Fruit fly (Drosophila melanogaster): ENCODE results near the gene Nmdmc.

Gene Nmdmc

dm6 chr3R:9054442-9055118, 4.2 kb upstream of the Nmdmc start:
- TF ChIP-seq CG2129 (GFP tag; IDR thresholded peaks at IDR 0.05; ENCODE audit: partially characterized antibody) (no peak), lov (optimal IDR thresholded peaks at IDR 0.05) (no peak), lov (GFP tag; IDR thresholded peaks at IDR 0.05) (no peak), Dp (GFP tag; optimal IDR thresholded peaks at IDR 0.05) (no peak), ind (GFP tag; optimal IDR thresholded peaks at IDR 0.05) (peak; percentile 61), CG3847 (GFP tag; IDR thresholded peaks at IDR 0.05) (no peak), CoRest (tag; optimal IDR thresholded peaks at IDR 0.05) (peak; percentile 51), Ssrp (tag; optimal IDR thresholded peaks at IDR 0.05) (peak; percentile 56), ci (GFP tag; IDR thresholded peaks at IDR 0.05) (no peak), ATbp (GFP tag; optimal IDR thresholded peaks at IDR 0.05) (peak; percentile 76), Oli (tag; optimal IDR thresholded peaks at IDR 0.05) (peak; percentile 50), BEAF-32 (GFP tag; optimal IDR thresholded peaks at IDR 0.05) (no peak), nerfin-2 (GFP tag; IDR thresholded peaks at IDR 0.05; ENCODE audit: partially characterized antibody) (no peak), CG3163 (GFP tag; optimal IDR thresholded peaks at IDR 0.05) (peak; percentile 22), CG10431 (GFP tag; optimal IDR thresholded peaks at IDR 0.05) (no peak), peb (GFP tag; IDR thresholded peaks at IDR 0.05) (no peak), B-H2 (GFP tag; optimal IDR thresholded peaks at IDR 0.05) (no peak), CG3281 (GFP tag; optimal IDR thresholded peaks at IDR 0.05) (peak; percentile 73), Opbp (GFP tag; IDR thresholded peaks at IDR 0.05; ENCODE audit: partially characterized antibody) (no peak), Meics (GFP tag; optimal IDR thresholded peaks at IDR 0.05) (peak; percentile 78), Dad (GFP tag; optimal IDR thresholded peaks at IDR 0.05) (no peak), CG4820 (GFP tag; optimal IDR thresholded peaks at IDR 0.05) (peak; percentile 54), CG14050 (GFP tag; IDR thresholded peaks at IDR 0.05) (no peak), CG15514 (GFP tag; optimal IDR thresholded peaks at IDR 0.05) (peak; percentile 78), nmo (GFP tag; optimal IDR thresholded peaks at IDR 0.05) (peak; percentile 34), CG4617 (GFP tag; optimal IDR thresholded peaks at IDR 0.05; ENCODE audit: borderline replicate concordance) (no peak), CG1647 (GFP tag; optimal IDR thresholded peaks at IDR 0.05) (no peak), bab2 (GFP tag; optimal IDR thresholded peaks at IDR 0.05) (no peak), fru (optimal IDR thresholded peaks at IDR 0.05) (no peak), NFAT (GFP tag; IDR thresholded peaks at IDR 0.05) (no peak), nom (GFP tag; optimal IDR thresholded peaks at IDR 0.05) (peak; percentile 0), Fer1 (GFP tag; optimal IDR thresholded peaks at IDR 0.05) (peak; percentile 70), ERR (GFP tag; optimal IDR thresholded peaks at IDR 0.05) (no peak), CG3726 (GFP tag; IDR thresholded peaks at IDR 0.05) (no peak), disco-r (GFP tag; optimal IDR thresholded peaks at IDR 0.05) (no peak), cwo (GFP tag; optimal IDR thresholded peaks at IDR 0.05) (peak; percentile 58), Mad (GFP tag; optimal IDR thresholded peaks at IDR 0.05) (no peak), C15 (GFP tag; IDR thresholded peaks at IDR 0.05) (no peak), zfh2 (GFP tag; optimal IDR thresholded peaks at IDR 0.05) (no peak), Deaf1 (tag; optimal IDR thresholded peaks at IDR 0.05) (peak; percentile 56), p53 (GFP tag; optimal IDR thresholded peaks at IDR 0.05) (no peak), pho (GFP tag; optimal IDR thresholded peaks at IDR 0.05) (no peak), MBD-R2 (GFP tag; IDR thresholded peaks at IDR 0.05) (no peak), CG18262 (tag; optimal IDR thresholded peaks at IDR 0.05) (peak; percentile 51), croc (GFP tag; conservative IDR thresholded peaks at IDR 0.05) (peak; percentile 33; the same call in 2 of the 3 replicates), ac (GFP tag; optimal IDR thresholded peaks at IDR 0.05) (no peak), CG34376 (GFP tag; optimal IDR thresholded peaks at IDR 0.05) (peak; percentile 64), shn (GFP tag; optimal IDR thresholded peaks at IDR 0.05) (no peak), ro (GFP tag; IDR thresholded peaks at IDR 0.05) (no peak), CG16815 (GFP tag; optimal IDR thresholded peaks at IDR 0.05) (peak; percentile 49), wek (GFP tag; optimal IDR thresholded peaks at IDR 0.05) (peak; percentile 49)

Data from whole organism, embryonic.